Worm (Caenorhabditis elegans): ENCODE data around the gene Y54G11A.9.

- TF ChIP-seq W03F9.2 (tag; optimal IDR thresholded peaks at IDR 0.05) (no peak), dao-5 (tag; optimal IDR thresholded peaks at IDR 0.05) (no peak)
Observed at ce11 chrII:14359007-14359406, 12.8 kb upstream of the Y54G11A.9 start.
